Worm (Caenorhabditis elegans): Measurements from ENCODE around the gene nhr-262.

The nhr-262 gene

ce11 chrV:16904612-16905011, at the start of gene nhr-262:
Gene nhr-262, plus strand, starts transcription at chrV:16904912.
- TF ChIP-seq hlh-6 (tag; optimal IDR thresholded peaks at IDR 0.05) (no peak), odd-2 (tag; optimal IDR thresholded peaks at IDR 0.05) (no peak), dmd-4 (tag; optimal IDR thresholded peaks at IDR 0.05; ENCODE audit: borderline replicate concordance) (no peak), pqm-1 (tag; optimal IDR thresholded peaks at IDR 0.05) (no peak), sox-4 (tag; optimal IDR thresholded peaks at IDR 0.05) (no peak), unc-55 (GFP tag; optimal IDR thresholded peaks at IDR 0.05) (no peak), ceh-18 (tag; optimal IDR thresholded peaks at IDR 0.05) (no peak), ahr-1 (tag; optimal IDR thresholded peaks at IDR 0.05) (no peak), ceh-48 (tag; optimal IDR thresholded peaks at IDR 0.05) (no peak), gmeb-2 (tag; optimal IDR thresholded peaks at IDR 0.05) (no peak), pag-3 (tag; optimal IDR thresholded peaks at IDR 0.05; ENCODE audit: borderline replicate concordance) (no peak), fkh-6 (tag; optimal IDR thresholded peaks at IDR 0.05) (no peak), ceh-22 (tag; optimal IDR thresholded peaks at IDR 0.05) (no peak), dve-1 (tag; optimal IDR thresholded peaks at IDR 0.05) (no peak), fkh-10 (GFP tag; optimal IDR thresholded peaks at IDR 0.05) (no peak), zip-5 (tag; optimal IDR thresholded peaks at IDR 0.05) (no peak), nhr-232 (tag; optimal IDR thresholded peaks at IDR 0.05) (no peak), unc-42 (tag; optimal IDR thresholded peaks at IDR 0.05) (no peak), sox-2 (GFP tag; IDR thresholded peaks at IDR 0.05) (no peak)

ce11 chrV:16857977-16858479, 46.7 kb upstream of the nhr-262 start, which contains the start of the genes clec-31 and clec-22:
Gene clec-31, minus strand, starts transcription at chrV:16858077.
Gene clec-22, plus strand, starts transcription at chrV:16858429.
- TF ChIP-seq pros-1 (tag; optimal IDR thresholded peaks at IDR 0.05) (no peak), C08G9.2 (tag; optimal IDR thresholded peaks at IDR 0.05) (no peak), unc-55 (GFP tag; optimal IDR thresholded peaks at IDR 0.05) (no peak), ceh-31 (tag; optimal IDR thresholded peaks at IDR 0.05) (no peak), fkh-10 (GFP tag; optimal IDR thresholded peaks at IDR 0.05) (no peak), pax-1 (tag; optimal IDR thresholded peaks at IDR 0.05) (no peak), hlh-8 (tag; optimal IDR thresholded peaks at IDR 0.05) (no peak), hlh-6 (tag; optimal IDR thresholded peaks at IDR 0.05) (no peak), ceh-30 (tag; optimal IDR thresholded peaks at IDR 0.05) (no peak), nhr-232 (tag; optimal IDR thresholded peaks at IDR 0.05) (no peak), lin-11 (tag; optimal IDR thresholded peaks at IDR 0.05) (no peak), pag-3 (tag; optimal IDR thresholded peaks at IDR 0.05; ENCODE audit: borderline replicate concordance) (no peak), rnt-1 (tag; optimal IDR thresholded peaks at IDR 0.05) (no peak), npax-4 (tag; optimal IDR thresholded peaks at IDR 0.05) (no peak), F13H6.1 (tag; optimal IDR thresholded peaks at IDR 0.05) (no peak), ceh-48 (tag; optimal IDR thresholded peaks at IDR 0.05) (no peak), unc-86 (tag; optimal IDR thresholded peaks at IDR 0.05) (no peak), che-1 (tag; optimal IDR thresholded peaks at IDR 0.05) (no peak)

- TF ChIP-seq ceh-19 (GFP tag; optimal IDR thresholded peaks at IDR 0.05), result no peak
- TF ChIP-seq unc-55 (GFP tag; optimal IDR thresholded peaks at IDR 0.05), result no peak
Observed at ce11 chrV:16861719-16862118, 43.0 kb upstream of the nhr-262 start, which contains the start of the genes clec-32 and clec-24. Gene clec-32, minus strand, starts transcription at chrV:16861819. Gene clec-24, plus strand, starts transcription at chrV:16862012.

ce11 chrV:16865404-16865803, 39.3 kb upstream of the nhr-262 start, which contains the start of gene clec-28:
Gene clec-28, plus strand, starts transcription at chrV:16865704.
- TF ChIP-seq hlh-30 (tag; optimal IDR thresholded peaks at IDR 0.05; ENCODE audit: insufficient read depth), result no peak
- no peak for TF ChIP-seq hlh-8 (tag; optimal IDR thresholded peaks at IDR 0.05)

- TF ChIP-seq unc-3 (GFP tag; conservative IDR thresholded peaks at IDR 0.05), result no peak
- no peak for TF ChIP-seq unc-3 (tag; optimal IDR thresholded peaks at IDR 0.05)
- TF ChIP-seq dve-1 (tag; optimal IDR thresholded peaks at IDR 0.05), result no peak
- no peak for TF ChIP-seq ceh-14 (tag; optimal IDR thresholded peaks at IDR 0.05)
- TF ChIP-seq nfya-1 (tag; optimal IDR thresholded peaks at IDR 0.05), result no peak
- no peak for TF ChIP-seq hlh-8 (tag; optimal IDR thresholded peaks at IDR 0.05)
- no peak for TF ChIP-seq rnt-1 (tag; optimal IDR thresholded peaks at IDR 0.05)
Observed at ce11 chrV:16869740-16870139, 35.0 kb upstream of the nhr-262 start, which contains the start of gene clec-33. Gene clec-33, minus strand, starts transcription at chrV:16869840.

Data from whole organism, late embryonic.